Worm (Caenorhabditis elegans): Measurements from ENCODE around the gene sto-5.
A peak's percentile ranks its signal among the peaks of the same experiment; 100 is the strongest.

Gene sto-5

DNA sequence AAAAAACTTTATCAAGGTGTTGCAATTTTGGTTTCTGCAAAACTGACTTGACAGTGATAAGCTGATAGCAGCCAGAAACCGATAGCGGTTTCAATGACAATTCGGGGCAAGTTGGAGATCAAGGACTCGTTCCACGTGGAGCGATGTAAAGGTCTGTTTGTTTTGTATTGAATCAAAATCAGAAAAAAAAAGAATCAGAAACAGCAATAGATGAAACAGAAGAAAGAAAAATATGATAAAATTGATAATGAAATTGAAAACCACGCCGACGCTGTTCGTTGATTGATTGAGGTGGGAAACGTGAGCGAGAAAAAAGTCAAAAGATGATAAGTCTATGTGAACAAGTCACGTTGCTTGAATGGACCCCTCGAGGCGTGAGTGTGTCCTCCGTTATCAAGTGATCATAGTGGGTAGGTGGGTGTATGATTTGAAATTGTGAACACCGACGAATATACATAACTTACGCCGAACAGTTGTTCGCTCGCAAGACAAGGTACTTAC, 49.9 kb downstream of the sto-5 start (continued):
- peak; percentile 77; the same call in 1 of the 2 replicates for TF ChIP-seq ceh-20 (GFP tag; IDR thresholded peaks at IDR 0.05)
- peak; percentile 78 for TF ChIP-seq tra-1 (GFP tag; IDR thresholded peaks at IDR 0.05)
- no peak for TF ChIP-seq F37D6.2 (tag; optimal IDR thresholded peaks at IDR 0.05)
- no peak for TF ChIP-seq arid-1 (GFP tag; conservative IDR thresholded peaks at IDR 0.05)
- TF ChIP-seq unc-62 (GFP tag; optimal IDR thresholded peaks at IDR 0.05 in 1 of 2), result peak in 1 of 2 experiments; percentile 80
- TF ChIP-seq unc-62 (tag; optimal IDR thresholded peaks at IDR 0.05), result no peak
- no peak for TF ChIP-seq lin-29 (GFP tag; IDR thresholded peaks at IDR 0.05)
- TF ChIP-seq duxl-1 (tag; optimal IDR thresholded peaks at IDR 0.05; ENCODE audit: poor library complexity), result no peak
- no peak for TF ChIP-seq php-3 (GFP tag; IDR thresholded peaks at IDR 0.05)
- TF ChIP-seq dmd-8 (GFP tag; IDR thresholded peaks at IDR 0.05), result no peak
- TF ChIP-seq Y105C5A.15 (GFP tag; IDR thresholded peaks at IDR 0.05), result no peak
- TF ChIP-seq dpl-1 (GFP tag; optimal IDR thresholded peaks at IDR 0.05), result no peak
- peak; percentile 88 for TF ChIP-seq mxl-3 (GFP tag; optimal IDR thresholded peaks at IDR 0.05)
- peak; percentile 90 for TF ChIP-seq pqm-1 (tag; optimal IDR thresholded peaks at IDR 0.05)
- TF ChIP-seq ceh-32 (tag; optimal IDR thresholded peaks at IDR 0.05; ENCODE audit: poor library complexity), result no peak

- TF ChIP-seq fkh-10 (GFP tag; optimal IDR thresholded peaks at IDR 0.05) (no peak), pqm-1 (tag; optimal IDR thresholded peaks at IDR 0.05) (peak; percentile 66), lin-1 (GFP tag; IDR thresholded peaks at IDR 0.05) (no peak), php-3 (GFP tag; IDR thresholded peaks at IDR 0.05) (peak; percentile 51; the same call in 1 of the 2 replicates), ceh-20 (GFP tag; IDR thresholded peaks at IDR 0.05) (peak; percentile 62; the same call in 1 of the 2 replicates), dmd-6 (GFP tag; IDR thresholded peaks at IDR 0.05) (peak; percentile 34; the same call in 1 of the 2 replicates)
Observed at ce11 chrX:16773421-16773820, 51.8 kb downstream of the sto-5 start.

DNA sequence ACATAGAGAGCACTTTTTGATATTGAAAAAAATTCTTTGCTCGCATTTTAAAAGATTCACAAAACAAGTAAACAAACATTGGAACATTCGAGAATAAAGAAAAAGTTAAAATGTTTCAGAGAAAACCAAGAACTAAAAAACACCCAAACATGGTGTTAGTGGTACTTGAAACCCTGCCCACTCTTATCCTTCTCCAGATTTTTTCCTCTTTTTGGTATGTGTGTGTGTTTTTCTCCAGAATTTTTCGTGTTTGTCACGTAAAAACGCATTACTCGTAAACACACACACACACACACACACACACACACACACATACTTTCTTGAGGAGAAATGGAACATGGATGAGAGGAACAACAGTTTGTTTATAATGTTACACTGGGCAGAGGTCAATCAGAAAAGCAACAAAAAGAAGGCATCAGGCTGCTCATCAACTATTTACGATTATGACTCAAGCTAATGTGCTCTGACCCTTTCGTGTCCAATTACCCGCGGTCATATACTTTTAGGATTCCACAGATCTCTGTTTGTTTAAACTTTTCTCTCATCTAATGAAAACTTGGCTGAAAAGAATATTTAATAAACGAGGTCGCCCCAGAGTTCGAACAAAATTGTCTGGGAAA, 53.0 kb downstream of the sto-5 start:
- TF ChIP-seq unc-62 (GFP tag; optimal IDR thresholded peaks at IDR 0.05 in 1 of 2), result peak in 1 of 2 experiments; percentile 0
- TF ChIP-seq unc-62 (tag; optimal IDR thresholded peaks at IDR 0.05), result no peak
- no peak for TF ChIP-seq ztf-7 (tag; optimal IDR thresholded peaks at IDR 0.05)
- TF ChIP-seq hif-1 (tag; optimal IDR thresholded peaks at IDR 0.05), result peak in 1 of 2 experiments; percentile 94
- TF ChIP-seq daf-16 (GFP tag; optimal IDR thresholded peaks at IDR 0.05), result peak in 1 of 2 experiments; percentile 43
- no peak for TF ChIP-seq daf-16 (tag; optimal IDR thresholded peaks at IDR 0.05)
- peak; percentile 94 for TF ChIP-seq aha-1 (tag)
- peak; percentile 1 for TF ChIP-seq mes-2 (tag; optimal IDR thresholded peaks at IDR 0.05; ENCODE audit: poor library complexity, severe bottlenecking)

ce11 chrX:16770919-16771318, 54.3 kb downstream of the sto-5 start:
- TF ChIP-seq Y48G9A.11 (GFP tag; IDR thresholded peaks at IDR 0.05) (no peak), nhr-237 (tag; optimal IDR thresholded peaks at IDR 0.05) (no peak), R02D3.7 (tag; optimal IDR thresholded peaks at IDR 0.05) (no peak), fkh-10 (GFP tag; optimal IDR thresholded peaks at IDR 0.05) (no peak), mxl-3 (GFP tag; optimal IDR thresholded peaks at IDR 0.05) (no peak), vab-7 (GFP tag; IDR thresholded peaks at IDR 0.05) (no peak), nhr-11 (tag; optimal IDR thresholded peaks at IDR 0.05) (no peak), hlh-30 (tag; optimal IDR thresholded peaks at IDR 0.05; ENCODE audit: insufficient read depth) (no peak), jun-1 (tag; optimal IDR thresholded peaks at IDR 0.05) (no peak), fos-1 (tag; optimal IDR thresholded peaks at IDR 0.05) (no peak), attf-4 (tag; optimal IDR thresholded peaks at IDR 0.05) (no peak), F10B5.3 (tag; optimal IDR thresholded peaks at IDR 0.05) (no peak), dmd-8 (GFP tag; IDR thresholded peaks at IDR 0.05) (no peak), zip-11 (GFP tag; IDR thresholded peaks at IDR 0.05) (no peak)

All from whole organism, L4 larva.